Worm (Caenorhabditis elegans) whole organism, L4 larva: Measurements from ENCODE around the gene yars-2.

Source experiments
- F26F4.8 ChIP-seq: fragments of 200-800 bp; sonication (Bioruptor generic); conservative IDR thresholded peaks from 2 replicates; pipeline ENCODE4 v1.3.6; 2022; ENCODE audit warnings: missing genetic modification characterization, missing compliant biosample characterization
- F44E2.7 ChIP-seq: fragments of 200-800 bp; sonication (Bioruptor generic); IDR thresholded peaks from 2 replicates; pipeline ENCODE4 v2.1.2; 2022; ENCODE audit warnings: missing genetic modification characterization, missing compliant biosample characterization
- R02D3.7 ChIP-seq: fragments of 150-350 bp; sonication (generic microtip); optimal IDR thresholded peaks from 3 replicates; lab custom pipeline; 2014; ENCODE audit warnings: missing biosample characterization, missing genetic modification characterization
- T20F7.1 ChIP-seq: fragments of 200-800 bp; sonication (Bioruptor generic); optimal IDR thresholded peaks from 2 replicates; lab custom pipeline; 2018; ENCODE audit warnings: mild to moderate bottlenecking, missing genetic modification characterization, missing compliant biosample characterization
- Y105C5A.15 ChIP-seq: fragments of 200-800 bp; sonication (Bioruptor generic); IDR thresholded peaks from 2 replicates; pipeline ENCODE4 v1.3.6; 2022; ENCODE audit warnings: missing genetic modification characterization, missing compliant biosample characterization
- Y5F2A.4 ChIP-seq: fragments of 200-800 bp; sonication (Bioruptor generic); optimal IDR thresholded peaks from 2 replicates; lab custom pipeline; 2018; ENCODE audit warnings: mild to moderate bottlenecking, missing genetic modification characterization, missing compliant biosample characterization
- ZK546.5 ChIP-seq, 2 experiments: sonication (generic microtip); optimal IDR thresholded peaks; 2 replicates each; lab custom pipeline; 2017; ENCODE audit warnings: missing biosample characterization in 2 of 2, missing genetic modification characterization in 2 of 2
- aha-1 ChIP-seq: fragments of 150-350 bp; peaks from one replicate; lab custom pipeline; 2014; ENCODE audit warnings: missing biosample characterization, missing genetic modification characterization
- aly-2 ChIP-seq: sonication (generic microtip); optimal IDR thresholded peaks from 2 replicates; lab custom pipeline; 2018; ENCODE audit warnings: missing biosample characterization, missing genetic modification characterization
- attf-4 ChIP-seq: sonication (generic microtip); optimal IDR thresholded peaks from 3 replicates; lab custom pipeline; 2017; ENCODE audit warnings: missing biosample characterization, missing genetic modification characterization
- ceh-28 ChIP-seq: fragments of 150-350 bp; optimal IDR thresholded peaks from 2 replicates; lab custom pipeline; 2014; ENCODE audit warnings: missing biosample characterization, missing genetic modification reagents, missing genetic modification characterization
- ceh-44 ChIP-seq: fragments of 200-800 bp; sonication (Bioruptor generic); IDR thresholded peaks from 2 replicates; pipeline ENCODE4 v1.3.6; 2022; ENCODE audit warnings: missing genetic modification reagents, missing genetic modification characterization, missing compliant biosample characterization
- daf-19 ChIP-seq: fragments of 200-800 bp; sonication (Bioruptor generic); conservative IDR thresholded peaks from 2 replicates; pipeline ENCODE4 v1.3.6; 2022; ENCODE audit warnings: missing genetic modification characterization, missing compliant biosample characterization
- duxl-1 ChIP-seq: sonication (generic microtip); optimal IDR thresholded peaks from 2 replicates; lab custom pipeline; 2016; ENCODE audit warnings: mild to moderate bottlenecking, missing genetic modification characterization, moderate library complexity, missing compliant biosample characterization; ENCODE audit not compliant: poor library complexity
- dve-1 ChIP-seq: sonication (generic microtip); optimal IDR thresholded peaks from 2 replicates; lab custom pipeline; 2017; ENCODE audit warnings: antibody characterized with exemption, mild to moderate bottlenecking, missing genetic modification characterization, missing compliant biosample characterization; ENCODE audit not compliant: insufficient read depth
- gei-8 ChIP-seq: fragments of 200-800 bp; sonication (Bioruptor generic); optimal IDR thresholded peaks from 2 replicates; lab custom pipeline; 2018; ENCODE audit warnings: mild to moderate bottlenecking, missing genetic modification characterization, missing compliant biosample characterization
- jun-1 ChIP-seq: fragments of 150-350 bp; optimal IDR thresholded peaks from 2 replicates; lab custom pipeline; 2014; ENCODE audit warnings: missing biosample characterization, missing genetic modification reagents, missing genetic modification characterization
- lim-7 ChIP-seq: fragments of 200-800 bp; sonication (Bioruptor generic); IDR thresholded peaks from 2 replicates; pipeline ENCODE4 v1.3.6; 2022; ENCODE audit warnings: missing genetic modification characterization, missing compliant biosample characterization
- lin-29 ChIP-seq: fragments of 200-800 bp; sonication (Bioruptor generic); IDR thresholded peaks from 2 replicates; pipeline ENCODE4 v1.3.6; 2022; ENCODE audit warnings: missing genetic modification reagents, missing genetic modification characterization, missing compliant biosample characterization
- lir-3 ChIP-seq: sonication (generic microtip); optimal IDR thresholded peaks from 2 replicates; lab custom pipeline; 2016; ENCODE audit warnings: mild to moderate bottlenecking, missing genetic modification characterization, missing compliant biosample characterization
- mdt-29 ChIP-seq: fragments of 200-800 bp; sonication (Bioruptor generic); IDR thresholded peaks from 2 replicates; pipeline ENCODE4 v1.3.6; 2022; ENCODE audit warnings: missing genetic modification reagents, missing genetic modification characterization, missing compliant biosample characterization
- mep-1 ChIP-seq: fragments of 150-350 bp; sonication (generic microtip); optimal IDR thresholded peaks from 3 replicates; lab custom pipeline; 2014; ENCODE audit warnings: missing biosample characterization, missing genetic modification characterization
- mes-2 ChIP-seq: sonication (generic microtip); optimal IDR thresholded peaks from 2 replicates; lab custom pipeline; 2016; ENCODE audit warnings: missing genotype, mild to moderate bottlenecking, missing genetic modification characterization, missing compliant biosample characterization; ENCODE audit not compliant: poor library complexity, severe bottlenecking
- mxl-2 ChIP-seq: fragments of 200-800 bp; sonication (Bioruptor generic); conservative IDR thresholded peaks from 2 replicates; pipeline ENCODE4 v1.3.6; 2022; ENCODE audit warnings: missing genetic modification reagents, missing genetic modification characterization, missing compliant biosample characterization
- nhr-237 ChIP-seq: sonication (generic microtip); optimal IDR thresholded peaks from 2 replicates; lab custom pipeline; 2017; ENCODE audit warnings: missing biosample characterization, missing genetic modification characterization
- nhr-28 ChIP-seq: fragments of 150-350 bp; optimal IDR thresholded peaks from 2 replicates; lab custom pipeline; 2014; ENCODE audit warnings: missing biosample characterization, missing genetic modification characterization
- nhr-42 ChIP-seq: fragments of 200-800 bp; sonication (Bioruptor generic); IDR thresholded peaks from 2 replicates; pipeline ENCODE4 v1.3.6; 2022; ENCODE audit warnings: missing genetic modification characterization, missing compliant biosample characterization
- nhr-48 ChIP-seq: sonication (generic microtip); optimal IDR thresholded peaks from 2 replicates; lab custom pipeline; 2016; ENCODE audit warnings: mild to moderate bottlenecking, missing genetic modification characterization, missing compliant biosample characterization
- nhr-76 ChIP-seq: fragments of 150-350 bp; optimal IDR thresholded peaks from 2 replicates; lab custom pipeline; 2014; ENCODE audit warnings: missing biosample characterization, missing genetic modification characterization
- nhr-77 ChIP-seq: fragments of 150-350 bp; optimal IDR thresholded peaks from 2 replicates; lab custom pipeline; 2014; ENCODE audit warnings: missing biosample characterization, missing genetic modification characterization
- php-3 ChIP-seq: fragments of 200-800 bp; sonication (Bioruptor generic); IDR thresholded peaks from 2 replicates; pipeline ENCODE4 v1.3.6; 2022; ENCODE audit warnings: missing genetic modification reagents, missing genetic modification characterization, missing compliant biosample characterization
- set-16 ChIP-seq: fragments of 200-800 bp; sonication (Bioruptor generic); IDR thresholded peaks from 2 replicates; pipeline ENCODE4 v1.3.6; 2022; ENCODE audit warnings: missing genetic modification reagents, missing genetic modification characterization, missing compliant biosample characterization
- skn-1 ChIP-seq: fragments of 150-350 bp; optimal IDR thresholded peaks from 2 replicates; lab custom pipeline; 2014; ENCODE audit warnings: missing biosample characterization, missing genetic modification characterization
- tag-97 ChIP-seq: fragments of 200-800 bp; sonication (Bioruptor generic); IDR thresholded peaks from 2 replicates; pipeline ENCODE4 v1.3.6; 2022; ENCODE audit warnings: missing genetic modification characterization, missing compliant biosample characterization
- unc-62 ChIP-seq, 3 experiments: fragments of 150-350 bp in 1 of 3; sonication (generic microtip); optimal IDR thresholded peaks in 2 of 3; peaks in 1 of 3; 1 replicate in 1 of 3; 2 replicates in 2 of 3; lab custom pipeline; 2014 to 2017; ENCODE audit warnings: missing biosample characterization in 3 of 3, missing genetic modification characterization in 3 of 3, missing genetic modification reagents in 3 of 3, missing genotype in 1 of 3

The yars-2 gene

ce11 chrIV:4688221-4688620, 24.2 kb downstream of the yars-2 start, which contains the start of gene bus-4:
bus-4 (plus strand) TSS chrIV:4688269.
- TF ChIP-seq nhr-42 (no peak), lir-3 (no peak), jun-1 (no peak), aha-1 (tag; lab: Kevin White, UChicago) (no peak), Y105C5A.15 (GFP tag; lab: Robert Waterston, UW) (no peak), mep-1 (tag; lab: Kevin White, UChicago) (no peak), mxl-2 (GFP tag; lab: Robert Waterston, UW) (no peak), nhr-48 (no peak), tag-97 (GFP tag; lab: Robert Waterston, UW) (no peak)

ce11 chrIV:4686898-4687297, 25.5 kb downstream of the yars-2 start:
- peak; percentile 56; the same call in 1 of the 2 replicates for TF ChIP-seq set-16 (GFP tag; lab: Robert Waterston, UW)
- no peak for TF ChIP-seq jun-1
- no peak for TF ChIP-seq skn-1 (tag; lab: Kevin White, UChicago)
- peak; percentile 69 for TF ChIP-seq aha-1 (tag; lab: Kevin White, UChicago)
- no peak for TF ChIP-seq mes-2 (tag; lab: Kevin White, UChicago)

DNA sequence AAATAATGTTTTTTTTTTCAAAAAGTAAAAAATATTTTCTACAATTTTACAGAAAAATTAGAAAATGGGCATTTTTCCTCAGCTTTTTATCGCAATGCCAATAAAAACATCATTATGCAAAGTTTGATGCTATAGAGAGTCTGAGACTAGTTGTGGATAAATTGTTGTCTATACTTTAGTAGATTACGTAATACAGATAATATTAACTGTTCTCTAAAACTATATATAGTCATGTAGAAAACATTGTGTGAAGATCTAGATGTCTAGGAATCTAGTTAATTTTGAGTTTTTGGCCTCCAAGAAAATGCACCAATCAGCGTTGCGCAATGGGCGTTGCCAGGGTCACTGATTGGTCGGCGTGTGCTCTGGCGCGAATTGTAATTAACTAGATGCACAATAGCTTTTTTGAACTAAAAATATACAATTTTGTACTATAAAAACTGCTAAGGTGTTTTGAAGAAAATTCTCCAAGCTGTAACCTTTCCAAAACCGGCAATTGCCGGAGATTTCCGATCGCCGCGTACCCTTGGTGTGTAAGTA, 26.1 kb downstream of the yars-2 start:
- TF ChIP-seq skn-1 (tag; lab: Kevin White, UChicago) (no peak), unc-62 (GFP tag; optimal IDR thresholded peaks at IDR 0.05 in 1 of 2; lab: Kevin White, UChicago) (peak in 1 of 2 experiments; percentile 65), unc-62 (tag; optimal IDR thresholded peaks at IDR 0.05; lab: Kevin White, UChicago) (no peak)
- TF ChIP-seq, all 104 proteins: peak for 1

DNA sequence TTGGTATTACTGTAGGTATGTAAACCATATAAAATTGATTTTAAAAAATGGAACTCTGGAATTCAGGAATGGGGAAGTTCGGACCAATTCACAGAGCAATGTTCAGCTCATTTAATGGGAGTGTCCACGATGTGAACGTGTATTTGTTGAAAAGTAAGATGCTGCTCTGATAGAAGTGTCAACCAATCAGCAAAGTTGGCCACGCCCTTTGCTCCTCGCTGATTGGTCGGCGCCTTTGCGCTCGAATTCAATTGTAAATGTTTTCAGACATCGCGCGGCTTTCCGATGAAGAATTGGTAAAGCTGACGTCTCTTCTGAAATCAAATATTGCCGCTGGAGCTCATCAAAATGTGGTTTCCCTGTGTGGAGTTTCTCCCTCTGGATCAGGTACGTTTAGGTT, 29.3 kb downstream of the yars-2 start:
- TF ChIP-seq daf-19 (GFP tag; lab: Robert Waterston, UW) = no peak
- no peak for TF ChIP-seq ceh-44
- no peak for TF ChIP-seq mep-1 (tag; lab: Kevin White, UChicago)
- TF ChIP-seq duxl-1 (tag; lab: Kevin White, UChicago) = no peak
- TF ChIP-seq nhr-237 (tag; lab: Kevin White, UChicago) = no peak
- no peak for TF ChIP-seq F44E2.7 (GFP tag; lab: Robert Waterston, UW)

DNA sequence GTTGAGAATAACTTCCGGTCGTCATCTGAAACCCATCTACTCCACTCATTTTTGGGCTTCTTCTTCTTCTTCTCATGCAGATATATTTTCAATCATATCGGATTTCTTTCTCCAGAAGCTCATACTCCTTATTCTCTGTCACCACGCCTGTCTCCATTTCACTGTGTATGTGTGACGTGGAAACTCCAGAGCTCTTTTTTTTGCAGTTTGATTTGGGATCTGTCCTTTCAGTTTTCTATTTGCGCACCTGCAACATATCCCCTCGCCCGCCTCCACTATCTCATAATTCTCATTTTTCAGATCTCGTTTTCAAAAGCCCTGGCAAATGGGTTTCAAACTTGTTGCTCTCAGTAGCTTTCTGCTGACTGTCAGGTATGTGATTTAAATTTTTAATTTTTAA, 33.7 kb downstream of the yars-2 start, which contains the start of gene kin-36:
TSS of gene kin-36 (plus strand) at position 301 of the 400 bp plus-strand sequence.
- no peak for TF ChIP-seq R02D3.7 (tag; lab: Kevin White, UChicago)
- TF ChIP-seq dve-1 (tag; lab: Kevin White, UChicago) = no peak
- no peak for TF ChIP-seq T20F7.1
- TF ChIP-seq aly-2 (tag; lab: Kevin White, UChicago) = no peak
- TF ChIP-seq nhr-28 (tag; lab: Kevin White, UChicago) = no peak
- no peak for TF ChIP-seq nhr-76
- TF ChIP-seq mdt-29 = no peak
- TF ChIP-seq ZK546.5 (tag; optimal IDR thresholded peaks at IDR 0.05; lab: Kevin White, UChicago) = no peak
- TF ChIP-seq ceh-28 (tag; lab: Kevin White, UChicago) = no peak
- no peak for TF ChIP-seq php-3
- TF ChIP-seq gei-8 = no peak
- TF ChIP-seq nhr-48 = no peak
- no peak for TF ChIP-seq Y5F2A.4 (GFP tag; lab: Kevin White, UChicago)
- TF ChIP-seq mes-2 (tag; lab: Kevin White, UChicago) = no peak
- no peak for TF ChIP-seq attf-4 (tag; lab: Kevin White, UChicago)
- no peak for TF ChIP-seq lin-29
- no peak for TF ChIP-seq lim-7
- TF ChIP-seq nhr-77 (tag; lab: Kevin White, UChicago) = no peak
- TF ChIP-seq F26F4.8 (GFP tag; lab: Robert Waterston, UW) = no peak
- TF ChIP-seq, all 104 proteins: peak for 0
